Fruit fly (Drosophila melanogaster) whole organism, embryonic: Measurements from ENCODE around the gene CG5157.

Experiments
- Abd-B ChIP-seq: fragments of 200-800 bp; sonication (Bioruptor generic); optimal IDR thresholded peaks from 2 replicates; lab custom pipeline; 2018; ENCODE audit warnings: missing biosample characterization, mild to moderate bottlenecking, missing genetic modification characterization, moderate library complexity
- Atf3 ChIP-seq: fragments of 200-800 bp; sonication (Bioruptor generic); optimal IDR thresholded peaks from 3 replicates; lab custom pipeline; 2016; ENCODE audit warnings: missing biosample characterization, missing genetic modification characterization
- Bteb2 ChIP-seq: fragments of 200-800 bp; sonication (Bioruptor generic); optimal IDR thresholded peaks from 2 replicates; lab custom pipeline; 2016; ENCODE audit warnings: missing biosample characterization, missing genetic modification characterization
- CG10366 ChIP-seq: fragments of 200-800 bp; sonication (Bioruptor generic); IDR thresholded peaks from 2 replicates; pipeline ENCODE4 v1.3.6; 2022; ENCODE audit warnings: missing biosample characterization, missing genetic modification characterization
- CG10431 ChIP-seq: fragments of 200-800 bp; sonication (Bioruptor generic); optimal IDR thresholded peaks from 3 replicates; lab custom pipeline; 2018; ENCODE audit warnings: missing biosample characterization, mild to moderate bottlenecking, missing genetic modification characterization
- CG10462 ChIP-seq: fragments of 200-800 bp; sonication (Bioruptor generic); optimal IDR thresholded peaks from 2 replicates; lab custom pipeline; 2016; ENCODE audit warnings: missing biosample characterization, missing genetic modification characterization
- CG12155 ChIP-seq: fragments of 200-800 bp; sonication (Bioruptor generic); optimal IDR thresholded peaks from 3 replicates; lab custom pipeline; 2016; ENCODE audit warnings: missing biosample characterization, missing genetic modification characterization
- CG12299 ChIP-seq: fragments of 200-800 bp; sonication (Bioruptor generic); optimal IDR thresholded peaks from 2 replicates; lab custom pipeline; 2018; ENCODE audit warnings: missing biosample characterization, mild to moderate bottlenecking, missing genetic modification characterization
- CG15073 ChIP-seq: fragments of 200-800 bp; sonication (Bioruptor generic); optimal IDR thresholded peaks from 2 replicates; lab custom pipeline; 2016; ENCODE audit warnings: missing biosample characterization, missing genetic modification characterization
- CG15269 ChIP-seq: fragments of 200-800 bp; sonication (Bioruptor generic); optimal IDR thresholded peaks from 2 replicates; lab custom pipeline; 2018; ENCODE audit warnings: missing biosample characterization, mild to moderate bottlenecking, missing genetic modification characterization, moderate library complexity
- CG1529 ChIP-seq: fragments of 200-800 bp; sonication (Bioruptor generic); optimal IDR thresholded peaks from 3 replicates; lab custom pipeline; 2018; ENCODE audit warnings: missing biosample characterization, missing genetic modification characterization
- CG17186 ChIP-seq: fragments of 200-800 bp; sonication (Bioruptor generic); optimal IDR thresholded peaks from 3 replicates; lab custom pipeline; 2017; ENCODE audit warnings: missing biosample characterization, missing genetic modification reagents, missing genetic modification characterization
- CG2889 ChIP-seq: fragments of 200-800 bp; sonication (Bioruptor generic); IDR thresholded peaks from 3 replicates; pipeline ENCODE4 v1.3.6; 2022; ENCODE audit warnings: missing biosample characterization, missing genetic modification characterization
- CG3065 ChIP-seq: fragments of 200-800 bp; sonication (Bioruptor generic); optimal IDR thresholded peaks from 2 replicates; lab custom pipeline; 2016; ENCODE audit warnings: missing biosample characterization, missing genetic modification characterization
- CG3163 ChIP-seq: fragments of 200-800 bp; sonication (Bioruptor generic); optimal IDR thresholded peaks from 3 replicates; lab custom pipeline; 2016; ENCODE audit warnings: missing biosample characterization, missing genetic modification characterization
- CG32532 ChIP-seq: fragments of 200-800 bp; sonication (Bioruptor generic); IDR thresholded peaks from 2 replicates; pipeline ENCODE4 v1.3.6; 2022; ENCODE audit warnings: missing biosample characterization, missing genetic modification characterization
- CG4820 ChIP-seq: fragments of 200-800 bp; sonication (Bioruptor generic); optimal IDR thresholded peaks from 3 replicates; lab custom pipeline; 2016; ENCODE audit warnings: missing biosample characterization, missing genetic modification characterization
- CG5953 ChIP-seq: fragments of 200-800 bp; sonication (Bioruptor generic); IDR thresholded peaks from 2 replicates; pipeline ENCODE4 v1.3.6; 2022; ENCODE audit warnings: missing biosample characterization, missing genetic modification characterization
- CG6254 ChIP-seq: fragments of 200-800 bp; sonication (Bioruptor generic); optimal IDR thresholded peaks from 3 replicates; lab custom pipeline; 2017; ENCODE audit warnings: mild to moderate bottlenecking, missing biosample characterization, missing genetic modification reagents, missing genetic modification characterization
- CG7271 ChIP-seq: fragments of 200-800 bp; sonication (Bioruptor generic); optimal IDR thresholded peaks from 2 replicates; lab custom pipeline; 2018; ENCODE audit warnings: missing biosample characterization, mild to moderate bottlenecking, missing genetic modification characterization, moderate library complexity
- CG8924 ChIP-seq: fragments of 200-800 bp; optimal IDR thresholded peaks from 3 replicates; lab custom pipeline; 2019; ENCODE audit warnings: missing biosample characterization, mild to moderate bottlenecking, missing genetic modification characterization, moderate library complexity
- CG9817 ChIP-seq: fragments of 200-800 bp; sonication (Bioruptor generic); optimal IDR thresholded peaks from 2 replicates; lab custom pipeline; 2018; ENCODE audit warnings: missing biosample characterization, mild to moderate bottlenecking, missing genetic modification characterization, moderate library complexity
- CrebB ChIP-seq: fragments of 200-800 bp; sonication (Bioruptor generic); optimal IDR thresholded peaks from 3 replicates; lab custom pipeline; 2018; ENCODE audit warnings: missing biosample characterization, mild to moderate bottlenecking, missing genetic modification characterization
- D19B ChIP-seq: fragments of 200-800 bp; sonication (Bioruptor generic); optimal IDR thresholded peaks from 2 replicates; lab custom pipeline; 2017; ENCODE audit warnings: missing biosample characterization, mild to moderate bottlenecking, missing genetic modification characterization
- Dek ChIP-seq: fragments of 200-800 bp; sonication (Bioruptor generic); optimal IDR thresholded peaks from 3 replicates; lab custom pipeline; 2019; ENCODE audit warnings: missing biosample characterization, mild to moderate bottlenecking, missing genetic modification characterization, moderate library complexity
- E2f1 ChIP-seq: fragments of 200-800 bp; sonication (Bioruptor generic); IDR thresholded peaks from 2 replicates; pipeline ENCODE4 v1.3.6; 2022; ENCODE audit warnings: missing biosample characterization, missing genetic modification characterization
- ERR ChIP-seq: fragments of 200-800 bp; sonication (Bioruptor generic); optimal IDR thresholded peaks from 2 replicates; lab custom pipeline; 2016; ENCODE audit warnings: missing biosample characterization, missing genetic modification characterization
- HLH4C ChIP-seq: fragments of 200-800 bp; sonication (Bioruptor generic); IDR thresholded peaks from 3 replicates; pipeline ENCODE4 v1.3.6; 2022; ENCODE audit warnings: missing biosample characterization, missing genetic modification characterization; ENCODE audit not compliant: partially characterized antibody
- HLHmδ ChIP-seq: fragments of 200-800 bp; sonication (Bioruptor generic); optimal IDR thresholded peaks from 2 replicates; lab custom pipeline; 2018; ENCODE audit warnings: missing biosample characterization, mild to moderate bottlenecking, missing genetic modification characterization, moderate library complexity
- HmgZ ChIP-seq: fragments of 200-800 bp; sonication (Bioruptor generic); optimal IDR thresholded peaks from 2 replicates; lab custom pipeline; 2018; ENCODE audit warnings: missing biosample characterization, mild to moderate bottlenecking, missing genetic modification characterization
- Hr39 ChIP-seq: fragments of >200 bp; optimal IDR thresholded peaks from 2 replicates; lab custom pipeline; 2017
- Lhr ChIP-seq: fragments of 200-800 bp; sonication (Bioruptor generic); optimal IDR thresholded peaks from 3 replicates; lab custom pipeline; 2017; ENCODE audit warnings: mild to moderate bottlenecking, missing biosample characterization, missing genetic modification reagents, missing genetic modification characterization
- MESR4 ChIP-seq: fragments of 200-800 bp; sonication (Bioruptor generic); optimal IDR thresholded peaks from 2 replicates; lab custom pipeline; 2018; ENCODE audit warnings: missing biosample characterization, mild to moderate bottlenecking, missing genetic modification characterization, moderate library complexity
- NC2β ChIP-seq: fragments of 200-800 bp; sonication (Bioruptor generic); optimal IDR thresholded peaks from 2 replicates; lab custom pipeline; 2016; ENCODE audit warnings: missing biosample characterization, missing genetic modification characterization
- NFAT ChIP-seq: fragments of 200-800 bp; sonication (Bioruptor generic); IDR thresholded peaks from 2 replicates; pipeline ENCODE4 v1.3.6; 2022; ENCODE audit warnings: missing biosample characterization, missing genetic modification characterization
- Rfx ChIP-seq: fragments of 200-800 bp; sonication (Bioruptor generic); IDR thresholded peaks from 2 replicates; pipeline ENCODE4 v1.3.6; 2022; ENCODE audit warnings: missing biosample characterization, missing genetic modification characterization
- Tbp ChIP-seq: fragments of >200 bp; optimal IDR thresholded peaks from 2 replicates; lab custom pipeline; 2018; ENCODE audit warnings: missing biosample characterization, missing genetic modification characterization
- az2 ChIP-seq: fragments of 200-800 bp; sonication (Bioruptor generic); optimal IDR thresholded peaks from 3 replicates; lab custom pipeline; 2016; ENCODE audit warnings: missing biosample characterization, missing genetic modification characterization
- btn ChIP-seq: fragments of 200-800 bp; sonication (Bioruptor generic); optimal IDR thresholded peaks from 2 replicates; lab custom pipeline; 2016; ENCODE audit warnings: missing biosample characterization, missing genetic modification characterization
- dysf ChIP-seq: fragments of 200-800 bp; sonication (Bioruptor generic); IDR thresholded peaks from 3 replicates; pipeline ENCODE4 v1.3.6; 2022; ENCODE audit warnings: missing biosample characterization, missing genetic modification characterization
- en ChIP-seq: fragments of 200-800 bp; sonication (Bioruptor generic); optimal IDR thresholded peaks from 2 replicates; lab custom pipeline; 2016; ENCODE audit warnings: missing biosample characterization, missing genetic modification characterization
- jumu ChIP-seq: fragments of 200-800 bp; sonication (Bioruptor generic); optimal IDR thresholded peaks from 3 replicates; lab custom pipeline; 2016; ENCODE audit warnings: missing biosample characterization, missing genetic modification characterization
- knrl ChIP-seq: fragments of 200-800 bp; sonication (Bioruptor generic); IDR thresholded peaks from 3 replicates; pipeline ENCODE4 v1.3.6; 2022; ENCODE audit warnings: missing biosample characterization, missing genetic modification characterization; ENCODE audit not compliant: partially characterized antibody
- lbe ChIP-seq: fragments of 200-800 bp; sonication (Bioruptor generic); optimal IDR thresholded peaks from 2 replicates; lab custom pipeline; 2016; ENCODE audit warnings: missing biosample characterization, mild to moderate bottlenecking, missing genetic modification characterization
- lov ChIP-seq, 2 experiments: fragments of 200-800 bp in 1 of 2; fragments of >200 bp in 1 of 2; sonication (Bioruptor generic) in 1 of 2; IDR thresholded peaks in 1 of 2; optimal IDR thresholded peaks in 1 of 2; 2 replicates in 1 of 2; 3 replicates in 1 of 2; pipeline versions ENCODE4 v1.3.6 to Lab custom; 2017 to 2022; ENCODE audit warnings: missing biosample characterization in 1 of 2, missing genetic modification characterization in 1 of 2
- oc ChIP-seq: fragments of 200-800 bp; sonication (Bioruptor generic); optimal IDR thresholded peaks from 2 replicates; lab custom pipeline; 2018; ENCODE audit warnings: missing biosample characterization, mild to moderate bottlenecking, missing genetic modification characterization, moderate library complexity
- phol ChIP-seq: fragments of 200-800 bp; sonication (Bioruptor generic); optimal IDR thresholded peaks from 3 replicates; lab custom pipeline; 2018; ENCODE audit warnings: missing biosample characterization, mild to moderate bottlenecking, missing genetic modification characterization, moderate library complexity
- schlank ChIP-seq: fragments of 200-800 bp; sonication (Bioruptor generic); optimal IDR thresholded peaks from 2 replicates; lab custom pipeline; 2018; ENCODE audit warnings: missing biosample characterization, mild to moderate bottlenecking, missing genetic modification characterization
- slbo ChIP-seq: fragments of 200-800 bp; sonication (Bioruptor generic); IDR thresholded peaks from 2 replicates; pipeline ENCODE4 v1.3.6; 2022; ENCODE audit warnings: missing biosample characterization, missing genetic modification characterization
- slp2 ChIP-seq: fragments of 200-800 bp; sonication (Bioruptor generic); optimal IDR thresholded peaks from 2 replicates; lab custom pipeline; 2016; ENCODE audit warnings: missing biosample characterization, missing genetic modification characterization
- tx ChIP-seq: fragments of 200-800 bp; sonication (Bioruptor generic); optimal IDR thresholded peaks from 2 replicates; lab custom pipeline; 2016; ENCODE audit warnings: missing biosample characterization, missing genetic modification characterization
- wek ChIP-seq: fragments of 200-800 bp; sonication (Bioruptor generic); optimal IDR thresholded peaks from 3 replicates; lab custom pipeline; 2018; ENCODE audit warnings: missing biosample characterization, mild to moderate bottlenecking, missing genetic modification characterization, moderate library complexity

Gene CG5157

DNA sequence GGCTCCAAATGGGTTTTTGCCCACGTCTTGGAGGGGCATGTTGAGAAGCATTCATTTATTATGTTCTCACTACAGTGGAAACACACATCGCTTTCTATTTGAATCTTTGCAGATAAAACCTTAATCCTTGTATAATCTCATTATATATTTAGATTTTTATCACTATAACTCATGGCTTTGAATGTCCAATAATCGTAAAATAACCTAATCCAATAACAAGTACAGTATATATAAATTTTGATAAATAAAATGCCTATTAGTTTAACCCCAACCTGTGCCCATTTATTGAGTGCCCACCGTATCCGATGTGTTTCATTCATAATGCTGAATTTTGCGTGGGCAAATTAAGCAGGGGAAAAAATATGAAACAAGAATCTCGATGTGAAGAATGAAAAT, 8.9 kb upstream of the CG5157 start (continued):
- TF ChIP-seq CG4820 (GFP tag; lab: Kevin White, UChicago), result no peak
- no peak for TF ChIP-seq slp2 (GFP tag; lab: Kevin White, UChicago)
- TF ChIP-seq Tbp (GFP tag; lab: Kevin White, UChicago), result no peak
- TF ChIP-seq CG8924 (tag; lab: Kevin White, UChicago), result peak; percentile 6
- TF ChIP-seq slbo (GFP tag; lab: Robert Waterston, UW), result peak; percentile 67
- TF ChIP-seq CG6254 (GFP tag; lab: Kevin White, UChicago), result no peak
- TF ChIP-seq HmgZ (tag; lab: Kevin White, UChicago), result peak; percentile 24
- no peak for TF ChIP-seq oc (tag; lab: Kevin White, UChicago)
- peak; percentile 69 for TF ChIP-seq CG32532 (GFP tag; lab: Robert Waterston, UW)
- TF ChIP-seq CG17186 (GFP tag; lab: Kevin White, UChicago), result no peak
- TF ChIP-seq knrl (GFP tag; lab: Robert Waterston, UW), result no peak
- TF ChIP-seq NC2β, result no peak
- TF ChIP-seq wek (GFP tag; lab: Kevin White, UChicago), result no peak
- no peak for TF ChIP-seq CG3065
- TF ChIP-seq CG10431 (GFP tag; lab: Kevin White, UChicago), result no peak
- TF ChIP-seq CG1529, result no peak
- no peak for TF ChIP-seq HLHmδ (GFP tag; lab: Kevin White, UChicago)
- peak; percentile 12 for TF ChIP-seq D19B (GFP tag; lab: Kevin White, UChicago)
- TF ChIP-seq Dek (tag; lab: Kevin White, UChicago), result peak; percentile 55
- no peak for TF ChIP-seq az2 (GFP tag; lab: Kevin White, UChicago)
- no peak for TF ChIP-seq tx (GFP tag; lab: Kevin White, UChicago)
- TF ChIP-seq CrebB (tag; lab: Kevin White, UChicago), result no peak
- TF ChIP-seq CG3163 (GFP tag; lab: Kevin White, UChicago), result no peak
- no peak for TF ChIP-seq CG10462
- no peak for TF ChIP-seq btn (GFP tag; lab: Kevin White, UChicago)
- peak; percentile 49 for TF ChIP-seq CG12155 (GFP tag; lab: Kevin White, UChicago)
- no peak for TF ChIP-seq CG2889 (GFP tag; lab: Robert Waterston, UW)
- TF ChIP-seq en (GFP tag; lab: Kevin White, UChicago), result no peak
- no peak for TF ChIP-seq ERR (GFP tag; lab: Kevin White, UChicago)
- TF ChIP-seq Lhr, result no peak
- TF ChIP-seq jumu, result no peak
- 0 out of 2 replicates have a peak, but pooled peaks have one; percentile 11 for TF ChIP-seq E2f1 (GFP tag; lab: Robert Waterston, UW)
- peak; percentile 14 for TF ChIP-seq phol (tag; lab: Kevin White, UChicago)
- no peak for TF ChIP-seq CG12299 (tag; lab: Kevin White, UChicago)
- TF ChIP-seq CG15269 (tag; lab: Kevin White, UChicago), result peak; percentile 62
- peak; percentile 70; the same call in 2 of the 3 replicates for TF ChIP-seq dysf (GFP tag; lab: Robert Waterston, UW)
- TF ChIP-seq HLH4C (GFP tag; lab: Robert Waterston, UW), result no peak
- no peak for TF ChIP-seq CG10366 (GFP tag; lab: Robert Waterston, UW)
- TF ChIP-seq lbe (GFP tag; lab: Kevin White, UChicago), result no peak
- TF ChIP-seq CG5953 (GFP tag; lab: Robert Waterston, UW), result no peak
- peak; percentile 3 for TF ChIP-seq Abd-B
- TF ChIP-seq Atf3 (GFP tag; lab: Kevin White, UChicago), result no peak
- TF ChIP-seq Rfx (GFP tag; lab: Robert Waterston, UW), result peak; percentile 69; the same call in 1 of the 2 replicates
- no peak for TF ChIP-seq CG15073 (GFP tag; lab: Kevin White, UChicago)
- no peak for TF ChIP-seq lov (optimal IDR thresholded peaks at IDR 0.05; lab: Kevin White, UChicago)
- no peak for TF ChIP-seq lov (GFP tag; IDR thresholded peaks at IDR 0.05; lab: Robert Waterston, UW)
- no peak for TF ChIP-seq MESR4 (GFP tag; lab: Kevin White, UChicago)
- no peak for TF ChIP-seq CG7271 (tag; lab: Kevin White, UChicago)
- no peak for TF ChIP-seq Bteb2
- TF ChIP-seq NFAT, result peak; percentile 52; the same call in 1 of the 2 replicates
- no peak for TF ChIP-seq schlank (tag; lab: Kevin White, UChicago)
- TF ChIP-seq CG9817, result peak; percentile 60
- no peak for TF ChIP-seq Hr39 (lab: Kevin White, UChicago)
